Fruit fly (Drosophila melanogaster) Kc167 (cell line): ENCODE results near the gene sgg.

Source experiments
- h ChIP-seq: fragments of >200 bp; optimal IDR thresholded peaks from 3 replicates; lab custom pipeline; 2018; ENCODE audit warnings: missing external identifiers
- insv ChIP-seq: fragments of >200 bp; optimal IDR thresholded peaks from 3 replicates; lab custom pipeline; 2018; ENCODE audit warnings: missing external identifiers
- psq ChIP-seq: fragments of >200 bp; optimal IDR thresholded peaks from 2 replicates; lab custom pipeline; 2017; ENCODE audit warnings: missing external identifiers
- ttk ChIP-seq: sonication (Bioruptor generic); optimal IDR thresholded peaks from 2 replicates; lab custom pipeline; 2017; ENCODE audit warnings: missing external identifiers

dm6 chrX:2652124-2652923 lies 18.6 kb downstream of the sgg start:
- no peak for TF ChIP-seq insv (lab: Kevin White, UChicago)
- no peak for TF ChIP-seq psq (lab: Kevin White, UChicago)
- no peak for TF ChIP-seq h (lab: Kevin White, UChicago)
- TF ChIP-seq ttk, result no peak
